Worm (Caenorhabditis elegans) whole organism, L2 larva: ENCODE data around the gene ace-3.

ENCODE experiments used
- aly-2 ChIP-seq: fragments of 150-350 bp; optimal IDR thresholded peaks from 2 replicates; lab custom pipeline; 2014; ENCODE audit warnings: missing biosample characterization, missing genetic modification characterization
- ama-1 ChIP-seq: fragments of 150-350 bp; optimal IDR thresholded peaks from 2 replicates; lab custom pipeline; 2018; ENCODE audit warnings: inconsistent platforms
- lin-39 ChIP-seq: fragments of 150-350 bp; optimal IDR thresholded peaks from 2 replicates; lab custom pipeline; 2014; ENCODE audit warnings: missing biosample characterization, missing genetic modification reagents, missing genetic modification characterization
- lsy-2 ChIP-seq, 2 experiments: fragments of 150-350 bp in 1 of 2; sonication (generic microtip) in 1 of 2; optimal IDR thresholded peaks; 2 replicates each; lab custom pipeline; 2014 to 2017; ENCODE audit warnings: missing biosample characterization in 2 of 2, missing genetic modification characterization in 2 of 2
- nhr-129 ChIP-seq: fragments of 150-350 bp; optimal IDR thresholded peaks from 2 replicates; lab custom pipeline; 2014; ENCODE audit warnings: missing biosample characterization, missing genetic modification characterization
- unc-39 ChIP-seq: fragments of 150-350 bp; optimal IDR thresholded peaks from 2 replicates; lab custom pipeline; 2014; ENCODE audit warnings: missing biosample characterization, missing genetic modification characterization
- ztf-11 ChIP-seq: sonication (generic microtip); optimal IDR thresholded peaks from 2 replicates; lab custom pipeline; 2017; ENCODE audit warnings: missing biosample characterization, missing genetic modification characterization

- TF ChIP-seq ztf-11 (no peak), lin-39 (no peak), aly-2 (tag; lab: Kevin White, UChicago) (no peak), ama-1 (lab: Kevin White, UChicago) (no peak), nhr-129 (no peak), unc-39 (tag; lab: Kevin White, UChicago) (no peak), lsy-2 (tag; optimal IDR thresholded peaks at IDR 0.05; lab: Kevin White, UChicago) (no peak)
Measured at ce11 chrII:14252057-14252456, 46.6 kb downstream of the ace-3 start, which contains the start of gene Y54G11A.2.
